Worm (Caenorhabditis elegans) whole organism, L1 larva: ENCODE measurements around the gene Y51A2B.5.
"Not testable (repeated sequence)": the region's sequence is repeated elsewhere in the genome, so short reads cannot be mapped to it uniquely, and the experiment has no call there.

Experiments used
- efl-1 ChIP-seq, 4 experiments: fragments of 150-350 bp; optimal IDR thresholded peaks in 3 of 4; peaks in 1 of 4; 1 replicate in 1 of 4; 2 replicates in 3 of 4; lab custom pipeline; 2014; ENCODE audit warnings: missing biosample characterization in 2 of 4, missing genetic modification characterization in 2 of 4, missing genetic modification reagents in 2 of 4
- irx-1 ChIP-seq: sonication (generic microtip); optimal IDR thresholded peaks from 2 replicates; lab custom pipeline; 2016; ENCODE audit warnings: missing genetic modification characterization, missing compliant biosample characterization
- pax-3 ChIP-seq: fragments of 200-800 bp; sonication (Bioruptor generic); optimal IDR thresholded peaks from 2 replicates; lab custom pipeline; 2018; ENCODE audit warnings: mild to moderate bottlenecking, missing genetic modification characterization, moderate library complexity, missing compliant biosample characterization

The Y51A2B.5 gene

ce11 chrV:18439469-18439868 is 50.4 kb downstream of the Y51A2B.5 start, which contains the start of gene ZK262.9:
ZK262.9 (plus strand) TSS chrV:18439769.
- not testable (repeated sequence) for TF ChIP-seq irx-1 (tag; lab: Kevin White, UChicago); efl-1 (optimal IDR thresholded peaks at IDR 0.05; lab: Kevin White, UChicago); efl-1 (GFP tag; optimal IDR thresholded peaks at IDR 0.05 in 1 of 2; lab: Kevin White, UChicago); pax-3
